Worm (Caenorhabditis elegans) whole organism, L1 larva: ENCODE results near the gene mca-2.

Source experiments
- C04F5.9 ChIP-seq: sonication (generic microtip); optimal IDR thresholded peaks from 2 replicates; lab custom pipeline; 2016; ENCODE audit warnings: missing genetic modification characterization, missing compliant biosample characterization
- C16A3.4 ChIP-seq: fragments of 150-350 bp; optimal IDR thresholded peaks from 2 replicates; lab custom pipeline; 2014; ENCODE audit warnings: missing biosample characterization, missing genetic modification characterization
- F16B12.6 ChIP-seq: fragments of 150-350 bp; optimal IDR thresholded peaks from 2 replicates; lab custom pipeline; 2014; ENCODE audit warnings: missing biosample characterization, missing genetic modification characterization
- Y116A8C.19 ChIP-seq: sonication (generic microtip); optimal IDR thresholded peaks from 2 replicates; lab custom pipeline; 2016; ENCODE audit warnings: missing compliant biosample characterization, missing genetic modification characterization, borderline replicate concordance
- aly-2 ChIP-seq: fragments of 150-350 bp; optimal IDR thresholded peaks from 2 replicates; lab custom pipeline; 2014; ENCODE audit warnings: missing biosample characterization, missing genetic modification characterization
- ceh-8 ChIP-seq: fragments of 200-800 bp; sonication (Bioruptor generic); optimal IDR thresholded peaks from 2 replicates; lab custom pipeline; 2018; ENCODE audit warnings: mild to moderate bottlenecking, missing genetic modification characterization, moderate library complexity, missing compliant biosample characterization
- ceh-82 ChIP-seq, 3 experiments: fragments of 150-350 bp in 1 of 3; sonication (generic microtip) in 2 of 3; optimal IDR thresholded peaks; 2 replicates each; lab custom pipeline; 2014 to 2017; ENCODE audit warnings: missing biosample characterization in 3 of 3, missing genetic modification characterization in 3 of 3
- ceh-88 ChIP-seq: fragments of 200-800 bp; sonication (Bioruptor generic); IDR thresholded peaks from 2 replicates; pipeline ENCODE4 v1.3.6; 2022; ENCODE audit warnings: missing genetic modification characterization, missing compliant biosample characterization
- ces-1 ChIP-seq: fragments of 150-350 bp; optimal IDR thresholded peaks from 2 replicates; lab custom pipeline; 2014; ENCODE audit warnings: missing biosample characterization, missing genetic modification reagents, missing genetic modification characterization
- dpl-1 ChIP-seq, 3 experiments: fragments of 150-350 bp in 2 of 3; sonication (generic microtip) in 1 of 3; optimal IDR thresholded peaks; 2 replicates each; lab custom pipeline; 2014 to 2017; ENCODE audit warnings: missing biosample characterization in 3 of 3, missing genetic modification characterization in 3 of 3, missing genetic modification reagents in 3 of 3
- dsc-1 ChIP-seq: sonication (generic microtip); optimal IDR thresholded peaks from 2 replicates; lab custom pipeline; 2016; ENCODE audit warnings: mild to moderate bottlenecking, missing genetic modification characterization, missing compliant biosample characterization
- efl-1 ChIP-seq, 4 experiments: fragments of 150-350 bp; optimal IDR thresholded peaks in 3 of 4; peaks in 1 of 4; 1 replicate in 1 of 4; 2 replicates in 3 of 4; lab custom pipeline; 2014; ENCODE audit warnings: missing biosample characterization in 2 of 4, missing genetic modification characterization in 2 of 4, missing genetic modification reagents in 2 of 4
- egl-13 ChIP-seq: sonication (generic microtip); optimal IDR thresholded peaks from 2 replicates; lab custom pipeline; 2016; ENCODE audit warnings: missing genotype, missing genetic modification reagents, missing genetic modification characterization, missing compliant biosample characterization
- egl-27 ChIP-seq, 2 experiments: fragments of 150-350 bp in 1 of 2; sonication (generic microtip); optimal IDR thresholded peaks; 3 replicates each; lab custom pipeline; 2017 to 2018; ENCODE audit warnings: missing biosample characterization in 2 of 2, missing genetic modification characterization in 2 of 2, missing genetic modification reagents in 2 of 2
- elt-3 ChIP-seq, 6 experiments: fragments of 150-350 bp in 1 of 6; sonication (generic microtip); optimal IDR thresholded peaks; 2 replicates each; lab custom pipeline; 2017 to 2018; ENCODE audit warnings: missing biosample characterization in 6 of 6, missing genetic modification characterization in 6 of 6, inconsistent platforms in 1 of 6
- ets-5 ChIP-seq: fragments of 200-800 bp; sonication (Bioruptor generic); IDR thresholded peaks from 2 replicates; pipeline ENCODE4 v1.3.6; 2022; ENCODE audit warnings: missing genetic modification characterization, missing compliant biosample characterization
- fkh-4 ChIP-seq: sonication (generic microtip); optimal IDR thresholded peaks from 2 replicates; lab custom pipeline; 2016; ENCODE audit warnings: missing compliant biosample characterization, missing genetic modification characterization, borderline replicate concordance
- fkh-8 ChIP-seq: sonication (generic microtip); optimal IDR thresholded peaks from 2 replicates; lab custom pipeline; 2016; ENCODE audit warnings: mild to moderate bottlenecking, missing genetic modification characterization, missing compliant biosample characterization
- grh-1 ChIP-seq: fragments of 200-800 bp; sonication (Bioruptor generic); IDR thresholded peaks from 2 replicates; pipeline ENCODE4 v1.3.6; 2022; ENCODE audit warnings: missing genetic modification reagents, missing genetic modification characterization, missing compliant biosample characterization
- hlh-17 ChIP-seq: fragments of 200-800 bp; sonication (Bioruptor generic); optimal IDR thresholded peaks from 2 replicates; lab custom pipeline; 2018; ENCODE audit warnings: missing genetic modification characterization, mild to moderate bottlenecking, missing compliant biosample characterization, moderate library complexity, borderline replicate concordance
- hlh-4 ChIP-seq: sonication (generic microtip); optimal IDR thresholded peaks from 2 replicates; lab custom pipeline; 2016; ENCODE audit warnings: mild to moderate bottlenecking, missing genetic modification characterization, missing compliant biosample characterization
- hpl-2 ChIP-seq: fragments of 150-350 bp; optimal IDR thresholded peaks from 2 replicates; lab custom pipeline; 2014; ENCODE audit warnings: missing biosample characterization, missing genetic modification reagents, missing genetic modification characterization
- irx-1 ChIP-seq: sonication (generic microtip); optimal IDR thresholded peaks from 2 replicates; lab custom pipeline; 2016; ENCODE audit warnings: missing genetic modification characterization, missing compliant biosample characterization
- isw-1 ChIP-seq: fragments of 200-800 bp; sonication (Bioruptor generic); IDR thresholded peaks from 2 replicates; pipeline ENCODE4 v1.3.6; 2022; ENCODE audit warnings: missing genetic modification characterization, missing compliant biosample characterization
- lin-13 ChIP-seq: fragments of 150-350 bp; optimal IDR thresholded peaks from 2 replicates; lab custom pipeline; 2014; ENCODE audit warnings: missing biosample characterization, missing genetic modification reagents, missing genetic modification characterization
- lin-14 ChIP-seq: fragments of 200-800 bp; sonication (Bioruptor generic); optimal IDR thresholded peaks from 2 replicates; lab custom pipeline; 2018; ENCODE audit warnings: mild to moderate bottlenecking, missing genetic modification characterization, moderate library complexity, missing compliant biosample characterization
- lin-15B ChIP-seq: fragments of 150-350 bp; sonication (generic microtip); optimal IDR thresholded peaks from 3 replicates; lab custom pipeline; 2014; ENCODE audit warnings: missing biosample characterization, missing genetic modification characterization
- lin-35 ChIP-seq, 2 experiments: fragments of 150-350 bp; optimal IDR thresholded peaks; 2 replicates each; lab custom pipeline; 2014; ENCODE audit warnings: missing biosample characterization in 2 of 2, missing genetic modification characterization in 2 of 2, missing genetic modification reagents in 2 of 2
- lin-39 ChIP-seq: fragments of 150-350 bp; optimal IDR thresholded peaks from 2 replicates; lab custom pipeline; 2014; ENCODE audit warnings: missing biosample characterization, missing genetic modification reagents, missing genetic modification characterization
- lir-3 ChIP-seq: sonication (generic microtip); optimal IDR thresholded peaks from 2 replicates; lab custom pipeline; 2016; ENCODE audit warnings: mild to moderate bottlenecking, missing genetic modification characterization, moderate library complexity, missing compliant biosample characterization; ENCODE audit not compliant: poor library complexity
- lsy-2 ChIP-seq, 2 experiments: fragments of 150-350 bp; optimal IDR thresholded peaks; 2 replicates each; lab custom pipeline; 2014; ENCODE audit warnings: missing biosample characterization in 2 of 2, missing genetic modification characterization in 2 of 2
- mef-2 ChIP-seq: fragments of 150-350 bp; optimal IDR thresholded peaks from 2 replicates; lab custom pipeline; 2014; ENCODE audit warnings: missing biosample characterization, missing genetic modification characterization
- nhr-12 ChIP-seq: sonication (generic microtip); optimal IDR thresholded peaks from 2 replicates; lab custom pipeline; 2017; ENCODE audit warnings: missing biosample characterization, missing genetic modification characterization
- nhr-19 ChIP-seq: fragments of 200-800 bp; sonication (Bioruptor generic); conservative IDR thresholded peaks from 2 replicates; pipeline ENCODE4 v1.3.6; 2022; ENCODE audit warnings: missing genetic modification characterization, missing compliant biosample characterization
- nhr-47 ChIP-seq: sonication (generic microtip); optimal IDR thresholded peaks from 2 replicates; lab custom pipeline; 2016; ENCODE audit warnings: mild to moderate bottlenecking, missing genetic modification characterization, moderate library complexity, missing compliant biosample characterization
- nhr-71 ChIP-seq: sonication (generic microtip); optimal IDR thresholded peaks from 2 replicates; lab custom pipeline; 2016; ENCODE audit warnings: mild to moderate bottlenecking, missing genetic modification characterization, moderate library complexity, missing compliant biosample characterization
- nhr-76 ChIP-seq: sonication (generic microtip); optimal IDR thresholded peaks from 2 replicates; lab custom pipeline; 2017; ENCODE audit warnings: missing biosample characterization, missing genetic modification characterization
- nhr-84 ChIP-seq: sonication (generic microtip); optimal IDR thresholded peaks from 2 replicates; lab custom pipeline; 2017; ENCODE audit warnings: missing biosample characterization, missing genetic modification characterization
- nhr-85 ChIP-seq: sonication (generic microtip); peaks from one replicate; lab custom pipeline; 2016; ENCODE audit warnings: missing genetic modification characterization, inconsistent platforms, missing compliant biosample characterization
- pax-3 ChIP-seq: fragments of 200-800 bp; sonication (Bioruptor generic); optimal IDR thresholded peaks from 2 replicates; lab custom pipeline; 2018; ENCODE audit warnings: mild to moderate bottlenecking, missing genetic modification characterization, moderate library complexity, missing compliant biosample characterization
- pqm-1 ChIP-seq: sonication (generic microtip); optimal IDR thresholded peaks from 3 replicates; lab custom pipeline; 2017; ENCODE audit warnings: missing biosample characterization, missing genetic modification characterization
- rnt-1 ChIP-seq: sonication (generic microtip); optimal IDR thresholded peaks from 2 replicates; lab custom pipeline; 2016; ENCODE audit warnings: mild to moderate bottlenecking, missing genetic modification characterization, moderate library complexity, missing compliant biosample characterization
- skn-1 ChIP-seq: fragments of 150-350 bp; optimal IDR thresholded peaks from 2 replicates; lab custom pipeline; 2014; ENCODE audit warnings: missing biosample characterization, missing genetic modification characterization
- snu-23 ChIP-seq: sonication (generic microtip); optimal IDR thresholded peaks from 2 replicates; lab custom pipeline; 2016; ENCODE audit warnings: missing genetic modification characterization, missing compliant biosample characterization
- sptf-1 ChIP-seq: fragments of 150-350 bp; optimal IDR thresholded peaks from 2 replicates; lab custom pipeline; 2014; ENCODE audit warnings: missing biosample characterization, missing genetic modification characterization
- tbx-2 ChIP-seq: sonication (generic microtip); optimal IDR thresholded peaks from 2 replicates; lab custom pipeline; 2016; ENCODE audit warnings: missing genetic modification characterization, missing compliant biosample characterization
- unc-130 ChIP-seq: fragments of 150-350 bp; optimal IDR thresholded peaks from 2 replicates; lab custom pipeline; 2017; ENCODE audit warnings: missing biosample characterization, missing genetic modification characterization, inconsistent platforms
- unc-98 ChIP-seq: fragments of 200-800 bp; sonication (Bioruptor generic); IDR thresholded peaks from 2 replicates; pipeline ENCODE4 v1.3.6; 2022; ENCODE audit warnings: missing genetic modification characterization, missing compliant biosample characterization
- vab-15 ChIP-seq: sonication (generic microtip); optimal IDR thresholded peaks from 2 replicates; lab custom pipeline; 2017; ENCODE audit warnings: missing genotype, mild to moderate bottlenecking, missing genetic modification characterization, missing compliant biosample characterization
- xbp-1 ChIP-seq: sonication (generic microtip); optimal IDR thresholded peaks from 2 replicates; lab custom pipeline; 2016; ENCODE audit warnings: missing genetic modification characterization, missing compliant biosample characterization
- zag-1 ChIP-seq: fragments of 150-350 bp; optimal IDR thresholded peaks from 2 replicates; lab custom pipeline; 2014; ENCODE audit warnings: missing biosample characterization, missing genetic modification characterization
- ztf-4 ChIP-seq: fragments of 150-350 bp; optimal IDR thresholded peaks from 2 replicates; lab custom pipeline; 2014; ENCODE audit warnings: missing biosample characterization, missing genetic modification characterization

The mca-2 gene

DNA sequence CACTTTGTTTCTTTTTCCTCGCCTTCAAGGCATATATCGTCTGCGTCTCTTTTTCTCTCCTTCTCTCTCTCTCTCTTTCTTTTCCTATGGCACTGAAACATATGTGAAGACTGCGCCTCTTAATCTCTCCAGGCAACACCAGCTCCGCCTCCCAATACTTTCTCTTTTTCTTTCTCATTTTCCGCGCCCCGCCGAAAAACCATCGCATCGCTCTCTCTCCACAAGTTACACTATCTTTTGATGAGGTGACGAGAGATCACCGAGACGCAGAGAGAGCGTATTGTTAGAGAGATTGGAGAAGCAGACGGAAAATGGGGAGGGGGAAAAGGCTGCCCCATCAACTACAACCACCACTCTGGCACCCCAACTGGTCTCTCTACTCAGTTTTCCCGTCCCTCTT is 35.0 kb upstream of the mca-2 start (continued):
- TF ChIP-seq lir-3 (tag; lab: Kevin White, UChicago) (peak; percentile 53), snu-23 (GFP tag; lab: Kevin White, UChicago) (peak; percentile 93), elt-3 (tag; optimal IDR thresholded peaks at IDR 0.05; lab: Kevin White, UChicago) (peak in 2 of 6 experiments; percentile 6 to 46), F16B12.6 (tag; lab: Kevin White, UChicago) (no peak), nhr-76 (no peak), rnt-1 (tag; lab: Kevin White, UChicago) (peak; percentile 81), ceh-8 (GFP tag; lab: Kevin White, UChicago) (peak; percentile 75), pqm-1 (no peak), tbx-2 (tag; lab: Kevin White, UChicago) (peak; percentile 88), egl-27 (tag; optimal IDR thresholded peaks at IDR 0.05; lab: Kevin White, UChicago) (peak in 1 of 2 experiments; percentile 64), pax-3 (no peak), lin-15B (tag; lab: Kevin White, UChicago) (peak; percentile 21), zag-1 (tag; lab: Kevin White, UChicago) (no peak), hlh-4 (tag; lab: Kevin White, UChicago) (no peak), lin-14 (GFP tag; lab: Kevin White, UChicago) (peak; percentile 97), fkh-8 (tag; lab: Kevin White, UChicago) (peak; percentile 88), ces-1 (GFP tag; lab: Kevin White, UChicago) (peak; percentile 15), grh-1 (GFP tag; lab: Robert Waterston, UW) (peak; percentile 56; the same call in 1 of the 2 replicates), unc-130 (tag; lab: Kevin White, UChicago) (no peak), vab-15 (tag; lab: Kevin White, UChicago) (no peak), irx-1 (tag; lab: Kevin White, UChicago) (peak; percentile 72), dpl-1 (GFP tag; optimal IDR thresholded peaks at IDR 0.05; lab: Kevin White, UChicago) (peak; percentile 48 to 63 (median 51)), lin-13 (GFP tag; lab: Kevin White, UChicago) (peak; percentile 64), aly-2 (tag; lab: Kevin White, UChicago) (peak; percentile 40), lin-39 (tag; lab: Kevin White, UChicago) (no peak), nhr-85 (tag; lab: Kevin White, UChicago) (peak; percentile 92), nhr-19 (GFP tag; lab: Robert Waterston, UW) (peak; percentile 68), lin-35 (GFP tag; optimal IDR thresholded peaks at IDR 0.05; lab: Kevin White, UChicago) (peak; percentile 52 to 66), unc-98 (GFP tag; lab: Robert Waterston, UW) (no peak), efl-1 (optimal IDR thresholded peaks at IDR 0.05; lab: Kevin White, UChicago) (peak; percentile 71 to 84), efl-1 (GFP tag; optimal IDR thresholded peaks at IDR 0.05 in 1 of 2; lab: Kevin White, UChicago) (peak; percentile 29 to 89), fkh-4 (tag; lab: Kevin White, UChicago) (peak; percentile 47), nhr-47 (tag; lab: Kevin White, UChicago) (peak; percentile 84), dsc-1 (tag; lab: Kevin White, UChicago) (peak; percentile 91), nhr-12 (no peak), sptf-1 (tag; lab: Kevin White, UChicago) (no peak), Y116A8C.19 (tag; lab: Kevin White, UChicago) (no peak), ztf-4 (tag; lab: Kevin White, UChicago) (peak; percentile 85), nhr-84 (no peak), hlh-17 (no peak), ceh-82 (tag; optimal IDR thresholded peaks at IDR 0.05; lab: Kevin White, UChicago) (peak; percentile 54 to 88 (median 77)), ceh-88 (GFP tag; lab: Robert Waterston, UW) (no peak), egl-13 (tag; lab: Kevin White, UChicago) (peak; percentile 4), hpl-2 (no peak), C16A3.4 (tag; lab: Kevin White, UChicago) (peak; percentile 58), xbp-1 (tag; lab: Kevin White, UChicago) (peak; percentile 74), skn-1 (tag; lab: Kevin White, UChicago) (peak; percentile 49), mef-2 (tag; lab: Kevin White, UChicago) (peak; percentile 71), isw-1 (GFP tag; lab: Robert Waterston, UW) (peak; percentile 51; the same call in 1 of the 2 replicates), C04F5.9 (peak; percentile 35), lsy-2 (tag; optimal IDR thresholded peaks at IDR 0.05; lab: Kevin White, UChicago) (peak; percentile 75 to 85), ets-5 (no peak), nhr-71 (peak; percentile 93)
